Fruit fly (Drosophila melanogaster) whole organism, pupa: Measurements from ENCODE around the gene Dnaaf5.

Experiments
- CG12605 ChIP-seq: fragments of 200-800 bp; sonication (Bioruptor generic); IDR thresholded peaks from 2 replicates; pipeline ENCODE4 v1.3.6; 2022; ENCODE audit warnings: missing biosample characterization, missing genetic modification characterization
- CG34367 ChIP-seq: fragments of 200-800 bp; sonication (Bioruptor generic); optimal IDR thresholded peaks from 2 replicates; lab custom pipeline; 2018; ENCODE audit warnings: missing biosample characterization, mild to moderate bottlenecking, missing genetic modification characterization
- EcR ChIP-seq: fragments of 200-800 bp; sonication (Bioruptor generic); optimal IDR thresholded peaks from 3 replicates; lab custom pipeline; 2019; ENCODE audit warnings: missing biosample characterization, missing genetic modification characterization, mild to moderate bottlenecking, moderate library complexity, missing genetic modification reagents
- Pif1A ChIP-seq: fragments of 200-800 bp; sonication (Bioruptor generic); optimal IDR thresholded peaks from 3 replicates; lab custom pipeline; 2016; ENCODE audit warnings: missing biosample characterization, missing genetic modification characterization
- fd96Ca ChIP-seq: fragments of 200-800 bp; sonication (Bioruptor generic); IDR thresholded peaks from 3 replicates; pipeline ENCODE4 v1.3.6; 2022; ENCODE audit warnings: missing biosample characterization, missing genetic modification characterization
- gl ChIP-seq: fragments of 200-800 bp; sonication (Bioruptor generic); optimal IDR thresholded peaks from 2 replicates; lab custom pipeline; 2018; ENCODE audit warnings: missing biosample characterization, mild to moderate bottlenecking, missing genetic modification characterization
- rn ChIP-seq: fragments of 200-800 bp; sonication (Bioruptor generic); IDR thresholded peaks from 2 replicates; pipeline ENCODE4 v1.3.6; 2022; ENCODE audit warnings: missing biosample characterization, missing genetic modification characterization

dm6 chr3R:14410396-14410795 lies 48.8 kb upstream of the Dnaaf5 start:
- no peak for TF ChIP-seq gl (tag; lab: Kevin White, UChicago)
- peak; percentile 36 for TF ChIP-seq EcR
- no peak for TF ChIP-seq fd96Ca (GFP tag; lab: Robert Waterston, UW)
- no peak for TF ChIP-seq CG12605
- no peak for TF ChIP-seq rn (GFP tag; lab: Robert Waterston, UW)
- no peak for TF ChIP-seq Pif1A (GFP tag; lab: Kevin White, UChicago)
- peak; percentile 39 for TF ChIP-seq CG34367 (tag; lab: Kevin White, UChicago)
